Worm (Caenorhabditis elegans): Measurements from ENCODE around the gene F31D5.6.

DNA sequence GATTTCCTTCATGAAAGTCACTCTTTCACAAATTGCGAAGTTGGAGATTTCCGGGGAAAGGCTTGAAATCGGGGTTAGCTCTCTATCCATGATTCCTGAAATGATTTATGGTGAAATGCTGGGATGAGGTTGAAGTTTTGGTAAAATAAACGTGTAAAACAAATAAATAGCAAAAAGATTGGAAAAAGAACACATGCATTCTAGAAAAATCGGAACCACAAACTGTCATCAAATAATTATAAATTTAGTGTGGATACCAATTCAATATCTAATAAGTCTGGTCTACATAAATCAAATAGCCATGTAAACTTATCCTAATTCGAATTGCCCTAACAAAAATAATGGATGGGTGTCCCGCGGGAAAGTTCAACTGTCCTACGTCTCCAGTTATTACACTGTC lies 36.1 kb upstream of the F31D5.6 start, which contains the start of gene R03H10.6:
- TF ChIP-seq snpc-4 (tag; optimal IDR thresholded peaks at IDR 0.05) (no peak), mep-1 (tag; optimal IDR thresholded peaks at IDR 0.05) (no peak), unc-62 (GFP tag; optimal IDR thresholded peaks at IDR 0.05) (no peak), nhr-12 (tag; optimal IDR thresholded peaks at IDR 0.05) (no peak), zip-8 (tag; optimal IDR thresholded peaks at IDR 0.05) (no peak), unc-39 (tag; optimal IDR thresholded peaks at IDR 0.05) (no peak)

Data from whole organism, mixed stage, embryonic.